Worm (Caenorhabditis elegans) whole organism, L1 larva: Measurements from ENCODE around the gene C08F1.12.
A peak's percentile ranks its signal among the peaks of the same experiment; 100 is the strongest.
"Not testable (repeated sequence)": the region's sequence is repeated elsewhere in the genome, so short reads cannot be mapped to it uniquely, and the experiment has no call there.

Experiments used
- C16A3.4 ChIP-seq: fragments of 150-350 bp; optimal IDR thresholded peaks from 2 replicates; lab custom pipeline; 2014; ENCODE audit warnings: missing biosample characterization, missing genetic modification characterization
- C34B4.2 ChIP-seq: sonication (generic microtip); optimal IDR thresholded peaks from 2 replicates; lab custom pipeline; 2017; ENCODE audit warnings: mild to moderate bottlenecking, missing genetic modification characterization, missing compliant biosample characterization
- F16B12.6 ChIP-seq: fragments of 150-350 bp; optimal IDR thresholded peaks from 2 replicates; lab custom pipeline; 2014; ENCODE audit warnings: missing biosample characterization, missing genetic modification characterization
- aha-1 ChIP-seq: fragments of 150-350 bp; optimal IDR thresholded peaks from 2 replicates; lab custom pipeline; 2014; ENCODE audit warnings: missing biosample characterization, missing genetic modification characterization
- ceh-82 ChIP-seq, 3 experiments: fragments of 150-350 bp in 1 of 3; sonication (generic microtip) in 2 of 3; optimal IDR thresholded peaks; 2 replicates each; lab custom pipeline; 2014 to 2017; ENCODE audit warnings: missing biosample characterization in 3 of 3, missing genetic modification characterization in 3 of 3
- ceh-88 ChIP-seq: fragments of 200-800 bp; sonication (Bioruptor generic); IDR thresholded peaks from 2 replicates; pipeline ENCODE4 v1.3.6; 2022; ENCODE audit warnings: missing genetic modification characterization, missing compliant biosample characterization
- efl-1 ChIP-seq, 4 experiments: fragments of 150-350 bp; optimal IDR thresholded peaks in 3 of 4; peaks in 1 of 4; 1 replicate in 1 of 4; 2 replicates in 3 of 4; lab custom pipeline; 2014; ENCODE audit warnings: missing biosample characterization in 2 of 4, missing genetic modification characterization in 2 of 4, missing genetic modification reagents in 2 of 4
- elt-2 ChIP-seq: sonication (generic microtip); optimal IDR thresholded peaks from 2 replicates; lab custom pipeline; 2016; ENCODE audit warnings: missing genetic modification characterization, mild to moderate bottlenecking, inconsistent platforms, missing compliant biosample characterization, missing genetic modification reagents
- elt-3 ChIP-seq, 6 experiments: fragments of 150-350 bp in 1 of 6; sonication (generic microtip); optimal IDR thresholded peaks; 2 replicates each; lab custom pipeline; 2017 to 2018; ENCODE audit warnings: missing biosample characterization in 6 of 6, missing genetic modification characterization in 6 of 6, inconsistent platforms in 1 of 6
- fkh-10 ChIP-seq: sonication (generic microtip); optimal IDR thresholded peaks from 2 replicates; lab custom pipeline; 2017; ENCODE audit warnings: missing biosample characterization, missing genetic modification reagents, missing genetic modification characterization
- fos-1 ChIP-seq: fragments of 150-350 bp; optimal IDR thresholded peaks from 2 replicates; lab custom pipeline; 2014; ENCODE audit warnings: missing biosample characterization, missing genetic modification characterization
- hpl-2 ChIP-seq: fragments of 150-350 bp; optimal IDR thresholded peaks from 2 replicates; lab custom pipeline; 2014; ENCODE audit warnings: missing biosample characterization, missing genetic modification reagents, missing genetic modification characterization
- irx-1 ChIP-seq: sonication (generic microtip); optimal IDR thresholded peaks from 2 replicates; lab custom pipeline; 2016; ENCODE audit warnings: missing genetic modification characterization, missing compliant biosample characterization
- lin-14 ChIP-seq: fragments of 200-800 bp; sonication (Bioruptor generic); optimal IDR thresholded peaks from 2 replicates; lab custom pipeline; 2018; ENCODE audit warnings: mild to moderate bottlenecking, missing genetic modification characterization, moderate library complexity, missing compliant biosample characterization
- lin-15B ChIP-seq: fragments of 150-350 bp; sonication (generic microtip); optimal IDR thresholded peaks from 3 replicates; lab custom pipeline; 2014; ENCODE audit warnings: missing biosample characterization, missing genetic modification characterization
- lin-35 ChIP-seq, 2 experiments: fragments of 150-350 bp; optimal IDR thresholded peaks; 2 replicates each; lab custom pipeline; 2014; ENCODE audit warnings: missing biosample characterization in 2 of 2, missing genetic modification characterization in 2 of 2, missing genetic modification reagents in 2 of 2
- lin-39 ChIP-seq: fragments of 150-350 bp; optimal IDR thresholded peaks from 2 replicates; lab custom pipeline; 2014; ENCODE audit warnings: missing biosample characterization, missing genetic modification reagents, missing genetic modification characterization
- lir-3 ChIP-seq: sonication (generic microtip); optimal IDR thresholded peaks from 2 replicates; lab custom pipeline; 2016; ENCODE audit warnings: mild to moderate bottlenecking, missing genetic modification characterization, moderate library complexity, missing compliant biosample characterization; ENCODE audit not compliant: poor library complexity
- mdl-1 ChIP-seq, 2 experiments: fragments of 150-350 bp; optimal IDR thresholded peaks; 2 replicates each; lab custom pipeline; 2014 to 2017; ENCODE audit warnings: missing biosample characterization in 2 of 2, missing genetic modification characterization in 2 of 2, inconsistent platforms in 1 of 2
- mep-1 ChIP-seq: fragments of 150-350 bp; optimal IDR thresholded peaks from 2 replicates; lab custom pipeline; 2014; ENCODE audit warnings: missing biosample characterization, missing genetic modification characterization
- nhr-47 ChIP-seq: sonication (generic microtip); optimal IDR thresholded peaks from 2 replicates; lab custom pipeline; 2016; ENCODE audit warnings: mild to moderate bottlenecking, missing genetic modification characterization, moderate library complexity, missing compliant biosample characterization
- nhr-71 ChIP-seq: sonication (generic microtip); optimal IDR thresholded peaks from 2 replicates; lab custom pipeline; 2016; ENCODE audit warnings: mild to moderate bottlenecking, missing genetic modification characterization, moderate library complexity, missing compliant biosample characterization
- nhr-76 ChIP-seq: sonication (generic microtip); optimal IDR thresholded peaks from 2 replicates; lab custom pipeline; 2017; ENCODE audit warnings: missing biosample characterization, missing genetic modification characterization
- pax-3 ChIP-seq: fragments of 200-800 bp; sonication (Bioruptor generic); optimal IDR thresholded peaks from 2 replicates; lab custom pipeline; 2018; ENCODE audit warnings: mild to moderate bottlenecking, missing genetic modification characterization, moderate library complexity, missing compliant biosample characterization
- rnt-1 ChIP-seq: sonication (generic microtip); optimal IDR thresholded peaks from 2 replicates; lab custom pipeline; 2016; ENCODE audit warnings: mild to moderate bottlenecking, missing genetic modification characterization, moderate library complexity, missing compliant biosample characterization
- skn-1 ChIP-seq: fragments of 150-350 bp; optimal IDR thresholded peaks from 2 replicates; lab custom pipeline; 2014; ENCODE audit warnings: missing biosample characterization, missing genetic modification characterization
- snpc-4 ChIP-seq: fragments of 150-350 bp; optimal IDR thresholded peaks from 2 replicates; lab custom pipeline; 2014; ENCODE audit warnings: missing biosample characterization, missing genetic modification characterization
- sptf-1 ChIP-seq: fragments of 150-350 bp; optimal IDR thresholded peaks from 2 replicates; lab custom pipeline; 2014; ENCODE audit warnings: missing biosample characterization, missing genetic modification characterization
- tbx-2 ChIP-seq: sonication (generic microtip); optimal IDR thresholded peaks from 2 replicates; lab custom pipeline; 2016; ENCODE audit warnings: missing genetic modification characterization, missing compliant biosample characterization
- unc-98 ChIP-seq: fragments of 200-800 bp; sonication (Bioruptor generic); IDR thresholded peaks from 2 replicates; pipeline ENCODE4 v1.3.6; 2022; ENCODE audit warnings: missing genetic modification characterization, missing compliant biosample characterization
- ztf-4 ChIP-seq: fragments of 150-350 bp; optimal IDR thresholded peaks from 2 replicates; lab custom pipeline; 2014; ENCODE audit warnings: missing biosample characterization, missing genetic modification characterization

Gene C08F1.12

ce11 chrII:1771347-1771746, 34.9 kb downstream of the C08F1.12 start, which contains the start of gene math-26:
math-26 (plus strand) TSS chrII:1771647.
- not testable (repeated sequence) for TF ChIP-seq C34B4.2 (tag; lab: Kevin White, UChicago); lir-3; mep-1

ce11 chrII:1767458-1767857, 38.8 kb downstream of the C08F1.12 start:
- peak in 1 of 2 experiments; percentile 10 for TF ChIP-seq lin-35 (GFP tag; optimal IDR thresholded peaks at IDR 0.05; lab: Kevin White, UChicago)
- TF ChIP-seq elt-2 (tag; lab: Kevin White, UChicago), result peak; percentile 28
- TF ChIP-seq efl-1 (optimal IDR thresholded peaks at IDR 0.05; lab: Kevin White, UChicago), result not testable (repeated sequence)
- TF ChIP-seq efl-1 (GFP tag; optimal IDR thresholded peaks at IDR 0.05 in 1 of 2; lab: Kevin White, UChicago), result peak in 1 of 2 experiments; percentile 43

ce11 chrII:1766715-1767114, 39.5 kb downstream of the C08F1.12 start:
- TF ChIP-seq sptf-1 (tag; lab: Kevin White, UChicago) (no peak), C16A3.4 (tag; lab: Kevin White, UChicago) (no peak)
- TF ChIP-seq, all 84 proteins: peak for 0

ce11 chrII:1763072-1763471, 43.2 kb downstream of the C08F1.12 start, which contains the start of gene math-28:
math-28 (plus strand) TSS chrII:1763372.
- TF ChIP-seq unc-98 (GFP tag; lab: Robert Waterston, UW) (no peak), irx-1 (tag; lab: Kevin White, UChicago) (no peak), mdl-1 (tag; optimal IDR thresholded peaks at IDR 0.05; lab: Kevin White, UChicago) (no peak), elt-3 (tag; optimal IDR thresholded peaks at IDR 0.05; lab: Kevin White, UChicago) (no peak), snpc-4 (tag; lab: Kevin White, UChicago) (no peak), lir-3 (no peak), sptf-1 (tag; lab: Kevin White, UChicago) (no peak), nhr-71 (tag; lab: Kevin White, UChicago) (no peak)

- no peak for TF ChIP-seq lin-39 (tag; lab: Kevin White, UChicago)
- TF ChIP-seq nhr-76 (tag; lab: Kevin White, UChicago), result no peak
- no peak for TF ChIP-seq ceh-82 (tag; optimal IDR thresholded peaks at IDR 0.05; lab: Kevin White, UChicago)
- no peak for TF ChIP-seq lin-15B (tag; lab: Kevin White, UChicago)
- TF ChIP-seq fkh-10, result no peak
- no peak for TF ChIP-seq skn-1 (tag; lab: Kevin White, UChicago)
- no peak for TF ChIP-seq aha-1 (tag; lab: Kevin White, UChicago)
- no peak for TF ChIP-seq irx-1 (tag; lab: Kevin White, UChicago)
- TF ChIP-seq F16B12.6 (tag; lab: Kevin White, UChicago), result no peak
- TF ChIP-seq lin-14 (GFP tag; lab: Kevin White, UChicago), result no peak
- TF ChIP-seq nhr-47 (tag; lab: Kevin White, UChicago), result no peak
- no peak for TF ChIP-seq pax-3 (tag; lab: Kevin White, UChicago)
Observed at ce11 chrII:1761564-1761963, 44.7 kb downstream of the C08F1.12 start, which contains the start of gene F36H5.4. F36H5.4 (plus strand) TSS chrII:1761864.

ce11 chrII:1759602-1760001, 46.7 kb downstream of the C08F1.12 start, which contains the start of gene F36H5.18:
F36H5.18 (plus strand) TSS chrII:1759902.
- TF ChIP-seq mep-1 (no peak), hpl-2 (no peak), efl-1 (optimal IDR thresholded peaks at IDR 0.05; lab: Kevin White, UChicago) (no peak), efl-1 (GFP tag; optimal IDR thresholded peaks at IDR 0.05 in 1 of 2; lab: Kevin White, UChicago) (no peak), ceh-88 (GFP tag; lab: Robert Waterston, UW) (no peak), ztf-4 (no peak)

ce11 chrII:1757033-1757432, 49.2 kb downstream of the C08F1.12 start, which contains the start of gene F36H5.10:
F36H5.10 (plus strand) TSS chrII:1757333.
- TF ChIP-seq fos-1 (tag; lab: Kevin White, UChicago) (no peak), rnt-1 (tag; lab: Kevin White, UChicago) (no peak), C16A3.4 (tag; lab: Kevin White, UChicago) (no peak), pax-3 (tag; lab: Kevin White, UChicago) (no peak), tbx-2 (tag; lab: Kevin White, UChicago) (no peak)
